Fruit fly (Drosophila melanogaster) whole organism, embryonic: Measurements from ENCODE around the gene grsm.

Experiments used
- Awh ChIP-seq: fragments of 200-800 bp; sonication (Bioruptor generic); IDR thresholded peaks from 2 replicates; pipeline ENCODE4, ENCODE4 v1.3.6; 2022; ENCODE audit warnings: missing biosample characterization, missing genetic modification characterization
- BEAF-32 ChIP-seq: fragments of 200-800 bp; sonication (Bioruptor generic); optimal IDR thresholded peaks from 3 replicates; lab custom pipeline; 2017; ENCODE audit warnings: missing biosample characterization, missing genetic modification characterization, mild to moderate bottlenecking, moderate library complexity, missing genetic modification reagents
- Bgb ChIP-seq: fragments of 200-800 bp; sonication (Bioruptor generic); IDR thresholded peaks from 2 replicates; pipeline ENCODE4 v1.3.6; 2022; ENCODE audit warnings: missing biosample characterization, missing genetic modification characterization; ENCODE audit not compliant: partially characterized antibody
- CG1024 ChIP-seq: fragments of 200-800 bp; sonication (Bioruptor generic); IDR thresholded peaks from 2 replicates; pipeline ENCODE4 v1.3.6; 2022; ENCODE audit warnings: missing biosample characterization, missing genetic modification characterization
- CG10267 ChIP-seq: fragments of 200-800 bp; sonication (Bioruptor generic); optimal IDR thresholded peaks from 2 replicates; lab custom pipeline; 2018; ENCODE audit warnings: missing biosample characterization, mild to moderate bottlenecking, missing genetic modification characterization, moderate library complexity
- CG10431 ChIP-seq: fragments of 200-800 bp; sonication (Bioruptor generic); optimal IDR thresholded peaks from 3 replicates; lab custom pipeline; 2018; ENCODE audit warnings: missing biosample characterization, mild to moderate bottlenecking, missing genetic modification characterization
- CG11560 ChIP-seq: fragments of 200-800 bp; sonication (Bioruptor generic); IDR thresholded peaks from 3 replicates; pipeline ENCODE4 v1.3.6; 2022; ENCODE audit warnings: missing biosample characterization, missing genetic modification characterization
- CG12071 ChIP-seq: fragments of 200-800 bp; sonication (Bioruptor generic); optimal IDR thresholded peaks from 3 replicates; lab custom pipeline; 2018; ENCODE audit warnings: missing biosample characterization, mild to moderate bottlenecking, missing genetic modification characterization
- CG13287 ChIP-seq: fragments of 200-800 bp; sonication (Bioruptor generic); IDR thresholded peaks from 2 replicates; pipeline ENCODE4 v1.3.6; 2022; ENCODE audit warnings: missing biosample characterization, missing genetic modification characterization; ENCODE audit not compliant: partially characterized antibody
- CG14014 ChIP-seq: fragments of 200-800 bp; sonication (Bioruptor generic); IDR thresholded peaks from 2 replicates; pipeline ENCODE4 v1.3.6; 2022; ENCODE audit warnings: missing biosample characterization, missing genetic modification characterization
- CG15514 ChIP-seq: fragments of 200-800 bp; sonication (Bioruptor generic); optimal IDR thresholded peaks from 3 replicates; lab custom pipeline; 2017; ENCODE audit warnings: missing biosample characterization, missing genetic modification characterization, mild to moderate bottlenecking, moderate library complexity, missing genetic modification reagents
- CG16813 ChIP-seq: fragments of 200-800 bp; sonication (Bioruptor generic); IDR thresholded peaks from 3 replicates; pipeline ENCODE4 v1.3.6; 2022; ENCODE audit warnings: missing biosample characterization, missing genetic modification characterization; ENCODE audit not compliant: partially characterized antibody
- CG17186 ChIP-seq: fragments of 200-800 bp; sonication (Bioruptor generic); optimal IDR thresholded peaks from 3 replicates; lab custom pipeline; 2017; ENCODE audit warnings: missing biosample characterization, missing genetic modification reagents, missing genetic modification characterization
- CG18262 ChIP-seq: fragments of 200-800 bp; optimal IDR thresholded peaks from 3 replicates; lab custom pipeline; 2019; ENCODE audit warnings: missing biosample characterization, mild to moderate bottlenecking, missing genetic modification characterization, moderate library complexity
- CG2120 ChIP-seq: fragments of 200-800 bp; sonication (Bioruptor generic); optimal IDR thresholded peaks from 3 replicates; lab custom pipeline; 2016; ENCODE audit warnings: missing biosample characterization, missing genetic modification characterization
- CG4617 ChIP-seq: fragments of 200-800 bp; sonication (Bioruptor generic); optimal IDR thresholded peaks from 3 replicates; lab custom pipeline; 2016; ENCODE audit warnings: missing biosample characterization, missing genetic modification characterization, borderline replicate concordance
- CG6654 ChIP-seq: fragments of 200-800 bp; sonication (Bioruptor generic); optimal IDR thresholded peaks from 2 replicates; lab custom pipeline; 2017; ENCODE audit warnings: missing biosample characterization, mild to moderate bottlenecking, missing genetic modification characterization
- CG7357 ChIP-seq: fragments of 200-800 bp; sonication (Bioruptor generic); IDR thresholded peaks from 3 replicates; pipeline ENCODE4 v1.3.6; 2022; ENCODE audit warnings: missing biosample characterization, missing genetic modification characterization
- CG7786 ChIP-seq: fragments of 200-800 bp; sonication (Bioruptor generic); optimal IDR thresholded peaks from 2 replicates; lab custom pipeline; 2016; ENCODE audit warnings: missing biosample characterization, missing genetic modification characterization
- CG7963 ChIP-seq: fragments of 200-800 bp; sonication (Bioruptor generic); IDR thresholded peaks from 3 replicates; pipeline ENCODE4 v1.3.6; 2022; ENCODE audit warnings: missing biosample characterization, missing genetic modification characterization; ENCODE audit not compliant: partially characterized antibody
- CG8924 ChIP-seq: fragments of 200-800 bp; optimal IDR thresholded peaks from 3 replicates; lab custom pipeline; 2019; ENCODE audit warnings: missing biosample characterization, mild to moderate bottlenecking, missing genetic modification characterization, moderate library complexity
- CG9609 ChIP-seq: fragments of 200-800 bp; sonication (Bioruptor generic); optimal IDR thresholded peaks from 3 replicates; lab custom pipeline; 2016; ENCODE audit warnings: missing biosample characterization, missing genetic modification characterization
- CG9932 ChIP-seq: fragments of 200-800 bp; sonication (Bioruptor generic); IDR thresholded peaks from 2 replicates; pipeline ENCODE4 v1.3.6; 2022; ENCODE audit warnings: missing biosample characterization, missing genetic modification characterization
- CHES-1-like ChIP-seq: fragments of 200-800 bp; sonication (Bioruptor generic); optimal IDR thresholded peaks from 2 replicates; lab custom pipeline; 2016; ENCODE audit warnings: missing biosample characterization, missing genetic modification characterization
- CrebB ChIP-seq: fragments of 200-800 bp; sonication (Bioruptor generic); optimal IDR thresholded peaks from 3 replicates; lab custom pipeline; 2018; ENCODE audit warnings: missing biosample characterization, mild to moderate bottlenecking, missing genetic modification characterization
- MESR4 ChIP-seq: fragments of 200-800 bp; sonication (Bioruptor generic); optimal IDR thresholded peaks from 2 replicates; lab custom pipeline; 2018; ENCODE audit warnings: missing biosample characterization, mild to moderate bottlenecking, missing genetic modification characterization, moderate library complexity
- Mrtf ChIP-seq: fragments of 200-800 bp; sonication (Bioruptor generic); IDR thresholded peaks from 3 replicates; pipeline ENCODE4 v1.3.6; 2022; ENCODE audit warnings: missing biosample characterization, missing genetic modification characterization
- Myb ChIP-seq: fragments of 200-800 bp; sonication (Bioruptor generic); optimal IDR thresholded peaks from 2 replicates; lab custom pipeline; 2016; ENCODE audit warnings: missing biosample characterization, missing genetic modification characterization
- Pdp1 ChIP-seq, 2 experiments: fragments of 200-800 bp; sonication (Bioruptor generic); optimal IDR thresholded peaks; 3 replicates each; lab custom pipeline; 2016; ENCODE audit warnings: missing biosample characterization in 2 of 2, missing genetic modification characterization in 2 of 2, mild to moderate bottlenecking in 1 of 2, moderate library complexity in 1 of 2
- Sin3A ChIP-seq: fragments of >200 bp; optimal IDR thresholded peaks from 2 replicates; lab custom pipeline; 2018
- Sox102F ChIP-seq: fragments of 200-800 bp; sonication (Bioruptor generic); optimal IDR thresholded peaks from 2 replicates; lab custom pipeline; 2018; ENCODE audit warnings: missing biosample characterization, mild to moderate bottlenecking, missing genetic modification characterization, moderate library complexity
- Sry-δ ChIP-seq: fragments of 200-800 bp; sonication (Bioruptor generic); optimal IDR thresholded peaks from 2 replicates; lab custom pipeline; 2016; ENCODE audit warnings: missing biosample characterization, missing genetic modification characterization
- ase ChIP-seq: fragments of 200-800 bp; sonication (Bioruptor generic); IDR thresholded peaks from 3 replicates; pipeline ENCODE4 v1.3.6; 2022; ENCODE audit warnings: missing biosample characterization, missing genetic modification characterization
- bbx ChIP-seq: fragments of 200-800 bp; sonication (Bioruptor generic); IDR thresholded peaks from 2 replicates; pipeline ENCODE4 v1.3.6; 2022; ENCODE audit warnings: missing biosample characterization, missing genetic modification characterization; ENCODE audit not compliant: partially characterized antibody
- chif ChIP-seq, 2 experiments: fragments of 200-800 bp; sonication (Bioruptor generic); optimal IDR thresholded peaks; 3 replicates each; lab custom pipeline; 2016; ENCODE audit warnings: missing biosample characterization in 2 of 2, missing genetic modification characterization in 2 of 2
- fd102C ChIP-seq: fragments of 200-800 bp; sonication (Bioruptor generic); optimal IDR thresholded peaks from 2 replicates; lab custom pipeline; 2018; ENCODE audit warnings: missing biosample characterization, mild to moderate bottlenecking, missing genetic modification characterization, moderate library complexity
- fu2 ChIP-seq: fragments of 200-800 bp; sonication (Bioruptor generic); optimal IDR thresholded peaks from 2 replicates; lab custom pipeline; 2016; ENCODE audit warnings: missing biosample characterization, missing genetic modification characterization
- grau ChIP-seq: fragments of 200-800 bp; optimal IDR thresholded peaks from 3 replicates; lab custom pipeline; 2019; ENCODE audit warnings: missing biosample characterization, mild to moderate bottlenecking, missing genetic modification characterization, moderate library complexity
- her ChIP-seq: fragments of 200-800 bp; sonication (Bioruptor generic); optimal IDR thresholded peaks from 2 replicates; lab custom pipeline; 2016; ENCODE audit warnings: missing biosample characterization, missing genetic modification characterization
- lola ChIP-seq, 3 experiments: fragments of >200 bp in 2 of 3; fragments of 200-800 bp in 1 of 3; sonication (Bioruptor generic) in 1 of 3; optimal IDR thresholded peaks; 2 replicates each; lab custom pipeline; 2017 to 2019; ENCODE audit warnings: missing biosample characterization in 3 of 3, missing genetic modification characterization in 3 of 3, mild to moderate bottlenecking in 1 of 3, moderate library complexity in 1 of 3
- nau ChIP-seq: fragments of 200-800 bp; sonication (Bioruptor generic); optimal IDR thresholded peaks from 3 replicates; lab custom pipeline; 2017; ENCODE audit warnings: missing biosample characterization, mild to moderate bottlenecking, missing genetic modification characterization, missing genetic modification reagents
- oc ChIP-seq: fragments of 200-800 bp; sonication (Bioruptor generic); optimal IDR thresholded peaks from 2 replicates; lab custom pipeline; 2018; ENCODE audit warnings: missing biosample characterization, mild to moderate bottlenecking, missing genetic modification characterization, moderate library complexity
- pho ChIP-seq: fragments of 200-800 bp; sonication (Bioruptor generic); optimal IDR thresholded peaks from 2 replicates; lab custom pipeline; 2016; ENCODE audit warnings: missing biosample characterization, missing genetic modification characterization
- phol ChIP-seq: fragments of 200-800 bp; sonication (Bioruptor generic); optimal IDR thresholded peaks from 3 replicates; lab custom pipeline; 2018; ENCODE audit warnings: missing biosample characterization, mild to moderate bottlenecking, missing genetic modification characterization, moderate library complexity
- sima ChIP-seq: fragments of 200-800 bp; sonication (Bioruptor generic); optimal IDR thresholded peaks from 2 replicates; lab custom pipeline; 2016; ENCODE audit warnings: missing biosample characterization, missing genetic modification characterization
- slbo ChIP-seq: fragments of 200-800 bp; sonication (Bioruptor generic); IDR thresholded peaks from 2 replicates; pipeline ENCODE4 v1.3.6; 2022; ENCODE audit warnings: missing biosample characterization, missing genetic modification characterization
- slp2 ChIP-seq: fragments of 200-800 bp; sonication (Bioruptor generic); optimal IDR thresholded peaks from 2 replicates; lab custom pipeline; 2016; ENCODE audit warnings: missing biosample characterization, missing genetic modification characterization
- tx ChIP-seq: fragments of 200-800 bp; sonication (Bioruptor generic); optimal IDR thresholded peaks from 2 replicates; lab custom pipeline; 2016; ENCODE audit warnings: missing biosample characterization, missing genetic modification characterization

The grsm gene

dm6 chr3R:12997550-12998233 is 30.2 kb upstream of the grsm start, which contains the start of the genes CG17327, CG44194 and CG7518 (continued):
- peak; percentile 18 to 59 for TF ChIP-seq Pdp1 (GFP tag; optimal IDR thresholded peaks at IDR 0.05; lab: Kevin White, UChicago)
- TF ChIP-seq BEAF-32 (GFP tag; lab: Kevin White, UChicago) = peak; percentile 77
- TF ChIP-seq lola (GFP tag; optimal IDR thresholded peaks at IDR 0.05; lab: Kevin White, UChicago) = peak in 1 of 3 experiments; percentile 52
- TF ChIP-seq fu2 (GFP tag; lab: Kevin White, UChicago) = peak; percentile 16
- TF ChIP-seq tx = peak; percentile 16
- TF ChIP-seq CG9932 = peak; percentile 40; the same call in 1 of the 2 replicates
- peak; percentile 0 for TF ChIP-seq CHES-1-like (GFP tag; lab: Kevin White, UChicago)
- peak; percentile 33; the same call in 1 of the 3 replicates for TF ChIP-seq CG16813
- TF ChIP-seq CG7357 (GFP tag; lab: Robert Waterston, UW) = peak; percentile 88
- TF ChIP-seq phol (tag; lab: Kevin White, UChicago) = peak; percentile 56
- peak; percentile 51 for TF ChIP-seq Sin3A
- no peak for TF ChIP-seq sima (GFP tag; lab: Kevin White, UChicago)
- TF ChIP-seq CG12071 (GFP tag; lab: Kevin White, UChicago) = no peak
- peak; percentile 42 for TF ChIP-seq CG15514
- TF ChIP-seq Myb (GFP tag; lab: Kevin White, UChicago) = peak; percentile 41
- peak; percentile 46 for TF ChIP-seq Bgb (GFP tag; lab: Robert Waterston, UW)
- TF ChIP-seq Mrtf (GFP tag; lab: Robert Waterston, UW) = no peak
- no peak for TF ChIP-seq oc (tag; lab: Kevin White, UChicago)
- peak; percentile 35 for TF ChIP-seq grau (tag; lab: Kevin White, UChicago)
- no peak for TF ChIP-seq CG11560
- TF ChIP-seq CG6654 = no peak
- TF ChIP-seq CG1024 (GFP tag; lab: Robert Waterston, UW) = peak; percentile 53; the same call in 1 of the 2 replicates
- TF ChIP-seq her (GFP tag; lab: Kevin White, UChicago) = no peak
- TF ChIP-seq nau (GFP tag; lab: Kevin White, UChicago) = no peak
- peak; percentile 77 for TF ChIP-seq MESR4 (GFP tag; lab: Kevin White, UChicago)
- no peak for TF ChIP-seq CG14014 (GFP tag; lab: Robert Waterston, UW)
- 0 out of 3 replicates have a peak, but pooled peaks have one; percentile 48 for TF ChIP-seq CG7963 (GFP tag; lab: Robert Waterston, UW)
- TF ChIP-seq Sry-δ (GFP tag; lab: Kevin White, UChicago) = peak; percentile 60
- TF ChIP-seq fd102C = no peak
- TF ChIP-seq pho = peak; percentile 22
- no peak for TF ChIP-seq Awh (GFP tag; lab: Robert Waterston, UW)
- peak; percentile 58 for TF ChIP-seq CG4617 (GFP tag; lab: Kevin White, UChicago)
- TF ChIP-seq CG17186 (GFP tag; lab: Kevin White, UChicago) = peak; percentile 88
- no peak for TF ChIP-seq CG18262
- TF ChIP-seq CG10267 (tag; lab: Kevin White, UChicago) = peak; percentile 29
- TF ChIP-seq CG13287 (GFP tag; lab: Robert Waterston, UW) = peak; percentile 32
- peak; percentile 37; the same call in 1 of the 2 replicates for TF ChIP-seq bbx (GFP tag; lab: Robert Waterston, UW)
- TF ChIP-seq CG9609 (GFP tag; lab: Kevin White, UChicago) = peak; percentile 5
- TF ChIP-seq slp2 (GFP tag; lab: Kevin White, UChicago) = no peak
- peak; percentile 42 for TF ChIP-seq CG2120 (GFP tag; lab: Kevin White, UChicago)
- no peak for TF ChIP-seq Sox102F (GFP tag; lab: Kevin White, UChicago)
- peak; percentile 56 for TF ChIP-seq slbo (GFP tag; lab: Robert Waterston, UW)
- no peak for TF ChIP-seq ase (GFP tag; lab: Robert Waterston, UW)
- TF ChIP-seq CrebB (tag; lab: Kevin White, UChicago) = no peak
- TF ChIP-seq chif (GFP tag; optimal IDR thresholded peaks at IDR 0.05; lab: Kevin White, UChicago) = peak in 1 of 2 experiments; percentile 7
- TF ChIP-seq CG8924 = peak; percentile 9
- TF ChIP-seq CG7786 (GFP tag; lab: Kevin White, UChicago) = peak; percentile 26
- TF ChIP-seq CG10431 (GFP tag; lab: Kevin White, UChicago) = no peak
